Worm (Caenorhabditis elegans): ENCODE data around the gene F12D9.2.
A peak's percentile ranks its signal among the peaks of the same experiment; 100 is the strongest.

- TF ChIP-seq tab-1 (GFP tag; IDR thresholded peaks at IDR 0.05) (no peak), cog-1 (tag; optimal IDR thresholded peaks at IDR 0.05) (no peak), ztf-29 (GFP tag; IDR thresholded peaks at IDR 0.05) (0 out of 2 replicates have a peak, but pooled peaks have one; percentile 31), ztf-23 (GFP tag; IDR thresholded peaks at IDR 0.05) (no peak; the same call in 1 of the 2 replicates), flt-1 (GFP tag; IDR thresholded peaks at IDR 0.05) (no peak), T22C8.4 (GFP tag; IDR thresholded peaks at IDR 0.05) (no peak)
Observed at ce11 chrX:8623840-8624591, 22.9 kb downstream of the F12D9.2 start.
